Worm (Caenorhabditis elegans): Measurements from ENCODE around the gene C14H10.3.

- no peak for TF ChIP-seq nhr-28 (tag; optimal IDR thresholded peaks at IDR 0.05)
- no peak for TF ChIP-seq pqm-1 (tag; optimal IDR thresholded peaks at IDR 0.05)
- TF ChIP-seq hlh-4 (tag; optimal IDR thresholded peaks at IDR 0.05), result no peak
- no peak for TF ChIP-seq ztf-4 (tag; optimal IDR thresholded peaks at IDR 0.05)
- no peak for TF ChIP-seq snpc-4 (tag; optimal IDR thresholded peaks at IDR 0.05)
- no peak for TF ChIP-seq aly-2 (tag; optimal IDR thresholded peaks at IDR 0.05)
- no peak for TF ChIP-seq sptf-1 (tag; optimal IDR thresholded peaks at IDR 0.05)
- no peak for TF ChIP-seq swsn-7 (tag; optimal IDR thresholded peaks at IDR 0.05)
- no peak for TF ChIP-seq lsy-2 (tag; optimal IDR thresholded peaks at IDR 0.05)
- no peak for TF ChIP-seq dpl-1 (GFP tag; optimal IDR thresholded peaks at IDR 0.05)
- no peak for TF ChIP-seq lin-35 (GFP tag; optimal IDR thresholded peaks at IDR 0.05)
- TF ChIP-seq fkh-10 (GFP tag; optimal IDR thresholded peaks at IDR 0.05), result no peak
- no peak for TF ChIP-seq nhr-237 (tag; optimal IDR thresholded peaks at IDR 0.05)
Measured at ce11 chrX:10203501-10203900, 24.4 kb downstream of the C14H10.3 start.
